Worm (Caenorhabditis elegans): ENCODE measurements around the gene F13A7.7.

DNA sequence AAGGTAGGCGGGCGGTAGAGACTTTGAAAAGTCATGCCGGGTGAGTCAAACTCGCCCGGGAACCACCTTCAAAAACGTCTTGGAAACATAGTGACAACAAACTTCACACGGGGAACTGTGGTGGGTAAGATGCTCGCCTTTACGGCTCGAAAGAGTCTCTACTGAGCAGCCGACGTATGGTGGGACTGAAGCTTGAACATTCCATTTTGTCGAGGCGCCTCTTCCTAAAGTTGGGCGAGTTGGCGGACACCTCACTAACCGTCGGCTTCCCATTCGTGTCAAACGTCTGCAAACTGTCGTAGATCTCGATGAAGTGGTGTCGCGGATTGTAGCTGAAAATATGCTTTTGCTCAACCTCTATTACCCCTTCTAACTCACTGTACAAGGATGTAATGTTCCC is 680 bp downstream of the F13A7.7 start:
- no peak for TF ChIP-seq alr-1 (tag; optimal IDR thresholded peaks at IDR 0.05)
- TF ChIP-seq ceh-82 (tag; optimal IDR thresholded peaks at IDR 0.05): no peak
- TF ChIP-seq ztf-1 (GFP tag; conservative IDR thresholded peaks at IDR 0.05): no peak
- TF ChIP-seq mdl-1 (tag; optimal IDR thresholded peaks at IDR 0.05): no peak
- no peak for TF ChIP-seq unc-62 (GFP tag; optimal IDR thresholded peaks at IDR 0.05)
- TF ChIP-seq aly-2 (tag; optimal IDR thresholded peaks at IDR 0.05): no peak
- TF ChIP-seq nhr-25 (tag; optimal IDR thresholded peaks at IDR 0.05): no peak
- no peak for TF ChIP-seq unc-55 (GFP tag; optimal IDR thresholded peaks at IDR 0.05)
- TF ChIP-seq ama-1 (optimal IDR thresholded peaks at IDR 0.05): no peak
- no peak for TF ChIP-seq peb-1 (tag; optimal IDR thresholded peaks at IDR 0.05)
- TF ChIP-seq lin-13 (GFP tag; optimal IDR thresholded peaks at IDR 0.05): no peak
